Worm (Caenorhabditis elegans) whole organism, L3 larva: ENCODE data around the gene Y59C2A.3.

Experiments used
- nhr-25 ChIP-seq: sonication (generic microtip); optimal IDR thresholded peaks from 2 replicates; lab custom pipeline; 2017; ENCODE audit warnings: missing biosample characterization, missing genetic modification characterization
- pqm-1 ChIP-seq: fragments of 150-350 bp; optimal IDR thresholded peaks from 2 replicates; lab custom pipeline; 2017; ENCODE audit warnings: missing biosample characterization, missing genetic modification characterization, inconsistent platforms
- snpc-4 ChIP-seq: fragments of 150-350 bp; optimal IDR thresholded peaks from 2 replicates; lab custom pipeline; 2014; ENCODE audit warnings: missing biosample characterization, missing genetic modification characterization
- ztf-11 ChIP-seq: fragments of 150-350 bp; optimal IDR thresholded peaks from 2 replicates; lab custom pipeline; 2014; ENCODE audit warnings: missing biosample characterization, missing genetic modification characterization

ce11 chrII:2204077-2204476 lies 15.6 kb downstream of the Y59C2A.3 start, which contains the start of gene Y59C2A.2:
- no peak for TF ChIP-seq pqm-1 (tag; lab: Kevin White, UChicago)
- no peak for TF ChIP-seq snpc-4 (tag; lab: Kevin White, UChicago)
- no peak for TF ChIP-seq ztf-11 (tag; lab: Kevin White, UChicago)
- TF ChIP-seq nhr-25 (tag; lab: Kevin White, UChicago): no peak
